Fruit fly (Drosophila melanogaster): Measurements from ENCODE around the gene rdgB.

The rdgB gene

DNA sequence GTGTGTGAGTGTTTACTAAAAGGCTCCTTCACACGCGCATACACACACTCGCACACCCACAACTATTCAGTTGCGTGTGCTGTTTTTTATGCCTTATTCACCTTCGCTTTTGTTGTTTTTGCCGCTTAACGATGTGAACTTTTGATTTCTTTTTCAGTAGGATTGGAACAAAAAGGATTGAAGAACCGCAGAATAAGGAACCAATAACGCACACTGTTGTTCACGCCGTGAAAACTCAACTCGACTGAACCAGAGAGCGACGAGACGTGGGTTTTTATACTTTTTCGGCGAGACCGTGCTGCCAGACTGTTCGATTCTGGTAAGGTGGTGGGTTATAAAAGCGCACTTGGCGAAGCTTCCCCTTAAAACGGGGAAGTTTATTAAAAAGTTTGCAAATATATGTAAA lies 7.4 kb upstream of the rdgB start, which contains the start of gene Pdcd4 (continued):
- no peak for TF ChIP-seq tll (GFP tag; optimal IDR thresholded peaks at IDR 0.05)
- peak; percentile 13 for TF ChIP-seq CG10267 (tag; optimal IDR thresholded peaks at IDR 0.05)
- no peak for TF ChIP-seq Max (GFP tag; optimal IDR thresholded peaks at IDR 0.05)
- peak; percentile 30 for TF ChIP-seq CG17385 (GFP tag; optimal IDR thresholded peaks at IDR 0.05)
- TF ChIP-seq unpg (GFP tag; optimal IDR thresholded peaks at IDR 0.05), result no peak
- no peak for TF ChIP-seq repo (GFP tag; optimal IDR thresholded peaks at IDR 0.05)
- no peak for TF ChIP-seq en (GFP tag; optimal IDR thresholded peaks at IDR 0.05)
- TF ChIP-seq CG15514 (GFP tag; optimal IDR thresholded peaks at IDR 0.05), result peak; percentile 66
- no peak for TF ChIP-seq CG8290 (GFP tag; optimal IDR thresholded peaks at IDR 0.05)
- peak in 1 of 2 experiments; percentile 70 for TF ChIP-seq CG8290 (tag; optimal IDR thresholded peaks at IDR 0.05)
- no peak for TF ChIP-seq CG32772 (GFP tag; IDR thresholded peaks at IDR 0.05)
- TF ChIP-seq CG10209 (GFP tag; optimal IDR thresholded peaks at IDR 0.05), result peak; percentile 11
- TF ChIP-seq pan (optimal IDR thresholded peaks at IDR 0.05), result no peak
- TF ChIP-seq pan (GFP tag; optimal IDR thresholded peaks at IDR 0.05 in 1 of 2, IDR thresholded peaks at IDR 0.05 in 1 of 2), result no peak
- peak; percentile 65; the same call in 1 of the 4 replicates for TF ChIP-seq chinmo (GFP tag; IDR thresholded peaks at IDR 0.05; ENCODE audit: partially characterized antibody)
- TF ChIP-seq zfh1 (GFP tag; IDR thresholded peaks at IDR 0.05), result peak; percentile 40; the same call in 1 of the 3 replicates
- 0 out of 2 replicates have a peak, but pooled peaks have one; percentile 31 for TF ChIP-seq Nf-YA (GFP tag; IDR thresholded peaks at IDR 0.05)
- TF ChIP-seq sug (tag; optimal IDR thresholded peaks at IDR 0.05), result peak; percentile 25
- TF ChIP-seq sens-2 (GFP tag; IDR thresholded peaks at IDR 0.05), result no peak
- no peak for TF ChIP-seq Aef1 (GFP tag; IDR thresholded peaks at IDR 0.05)
- TF ChIP-seq oc (tag; optimal IDR thresholded peaks at IDR 0.05), result no peak
- TF ChIP-seq insv (GFP tag; optimal IDR thresholded peaks at IDR 0.05), result peak in 1 of 2 experiments; percentile 1
- 0 out of 3 replicates have a peak, but pooled peaks have one; percentile 26 for TF ChIP-seq knrl (GFP tag; IDR thresholded peaks at IDR 0.05; ENCODE audit: partially characterized antibody)
- TF ChIP-seq nerfin-2 (GFP tag; IDR thresholded peaks at IDR 0.05; ENCODE audit: partially characterized antibody), result 0 out of 2 replicates have a peak, but pooled peaks have one; percentile 50
- TF ChIP-seq CG4424 (GFP tag; optimal IDR thresholded peaks at IDR 0.05), result no peak
- TF ChIP-seq Lpt (GFP tag; optimal IDR thresholded peaks at IDR 0.05), result no peak
- TF ChIP-seq nerfin-1 (tag; optimal IDR thresholded peaks at IDR 0.05), result peak; percentile 22
- TF ChIP-seq GATAe (GFP tag; conservative IDR thresholded peaks at IDR 0.05), result no peak
- no peak for TF ChIP-seq CG11085 (GFP tag; IDR thresholded peaks at IDR 0.05)
- no peak for TF ChIP-seq dmrt11E (tag; optimal IDR thresholded peaks at IDR 0.05)
- TF ChIP-seq otp (GFP tag; IDR thresholded peaks at IDR 0.05), result peak; percentile 46; the same call in 1 of the 3 replicates
- no peak for TF ChIP-seq CG3065 (GFP tag; optimal IDR thresholded peaks at IDR 0.05)
- TF ChIP-seq disco-r (GFP tag; optimal IDR thresholded peaks at IDR 0.05), result no peak
- TF ChIP-seq fd3F (GFP tag; optimal IDR thresholded peaks at IDR 0.05), result no peak
- peak; percentile 3 for TF ChIP-seq ftz-f1 (GFP tag; optimal IDR thresholded peaks at IDR 0.05)
- TF ChIP-seq Hr3 (GFP tag; optimal IDR thresholded peaks at IDR 0.05), result no peak
- no peak for TF ChIP-seq ac (GFP tag; optimal IDR thresholded peaks at IDR 0.05)
- TF ChIP-seq corto (GFP tag; optimal IDR thresholded peaks at IDR 0.05), result no peak
- no peak for TF ChIP-seq h (optimal IDR thresholded peaks at IDR 0.05)
- peak; percentile 86 for TF ChIP-seq Med (GFP tag)
- no peak for TF ChIP-seq CG6175 (GFP tag; IDR thresholded peaks at IDR 0.05)
- no peak for TF ChIP-seq CG31365 (tag; optimal IDR thresholded peaks at IDR 0.05)
- no peak for TF ChIP-seq CG1233 (GFP tag; optimal IDR thresholded peaks at IDR 0.05)
- TF ChIP-seq tin (GFP tag; optimal IDR thresholded peaks at IDR 0.05), result no peak
- no peak for TF ChIP-seq CG8478 (optimal IDR thresholded peaks at IDR 0.05)
- no peak for TF ChIP-seq fd64A (GFP tag; optimal IDR thresholded peaks at IDR 0.05)
- TF ChIP-seq sens (GFP tag), result peak; percentile 87
- TF ChIP-seq CG12391 (tag; optimal IDR thresholded peaks at IDR 0.05), result peak; percentile 6
- peak; percentile 38 for TF ChIP-seq YL-1 (GFP tag; optimal IDR thresholded peaks at IDR 0.05)
- TF ChIP-seq eyg (GFP tag; optimal IDR thresholded peaks at IDR 0.05), result no peak
- TF ChIP-seq CHES-1-like (GFP tag; optimal IDR thresholded peaks at IDR 0.05), result peak; percentile 34
- no peak for TF ChIP-seq Ada2b (GFP tag; IDR thresholded peaks at IDR 0.05)
